Worm (Caenorhabditis elegans) whole organism, L2 larva: ENCODE data around the gene asm-1.

Source experiments
- C34F6.9 ChIP-seq: fragments of 150-350 bp; optimal IDR thresholded peaks from 2 replicates; lab custom pipeline; 2014; ENCODE audit warnings: missing biosample characterization, missing genetic modification characterization
- F13H6.1 ChIP-seq: sonication (generic microtip); optimal IDR thresholded peaks from 2 replicates; lab custom pipeline; 2016; ENCODE audit warnings: missing genetic modification characterization, missing compliant biosample characterization
- R02D3.7 ChIP-seq: fragments of 150-350 bp; optimal IDR thresholded peaks from 2 replicates; lab custom pipeline; 2014; ENCODE audit warnings: missing biosample characterization, missing genetic modification characterization
- Y55F3AM.14 ChIP-seq: fragments of 200-800 bp; sonication (Bioruptor generic); optimal IDR thresholded peaks from 2 replicates; lab custom pipeline; 2018; ENCODE audit warnings: mild to moderate bottlenecking, missing genetic modification characterization, missing compliant biosample characterization
- ZK546.5 ChIP-seq: sonication (generic microtip); optimal IDR thresholded peaks from 2 replicates; lab custom pipeline; 2017; ENCODE audit warnings: missing biosample characterization, missing genetic modification characterization
- alr-1 ChIP-seq: fragments of 150-350 bp; optimal IDR thresholded peaks from 2 replicates; lab custom pipeline; 2014; ENCODE audit warnings: missing biosample characterization, missing genetic modification characterization
- aly-2 ChIP-seq: fragments of 150-350 bp; optimal IDR thresholded peaks from 2 replicates; lab custom pipeline; 2014; ENCODE audit warnings: missing biosample characterization, missing genetic modification characterization
- blmp-1 ChIP-seq: sonication (generic microtip); optimal IDR thresholded peaks from 2 replicates; lab custom pipeline; 2017; ENCODE audit warnings: missing genetic modification characterization, mild to moderate bottlenecking, missing compliant biosample characterization, antibody characterized with exemption, moderate library complexity; ENCODE audit not compliant: insufficient read depth
- ceh-16 ChIP-seq: fragments of 150-350 bp; optimal IDR thresholded peaks from 2 replicates; lab custom pipeline; 2014; ENCODE audit warnings: missing biosample characterization, missing genetic modification characterization
- ceh-82 ChIP-seq: fragments of 150-350 bp; optimal IDR thresholded peaks from 2 replicates; lab custom pipeline; 2014; ENCODE audit warnings: missing biosample characterization, missing genetic modification characterization
- crh-2 ChIP-seq: sonication (generic microtip); optimal IDR thresholded peaks from 2 replicates; lab custom pipeline; 2017; ENCODE audit warnings: missing biosample characterization, missing genetic modification characterization
- dmd-4 ChIP-seq: sonication (generic microtip); optimal IDR thresholded peaks from 2 replicates; lab custom pipeline; 2017; ENCODE audit warnings: missing biosample characterization, missing genetic modification characterization
- egl-27 ChIP-seq: sonication (generic microtip); optimal IDR thresholded peaks from 3 replicates; lab custom pipeline; 2017; ENCODE audit warnings: missing biosample characterization, missing genetic modification reagents, missing genetic modification characterization
- fos-1 ChIP-seq: fragments of 150-350 bp; optimal IDR thresholded peaks from 2 replicates; lab custom pipeline; 2014; ENCODE audit warnings: missing biosample characterization, missing genetic modification characterization
- gmeb-1 ChIP-seq: fragments of 150-350 bp; optimal IDR thresholded peaks from 2 replicates; lab custom pipeline; 2014; ENCODE audit warnings: missing biosample characterization, missing genetic modification characterization
- lin-11 ChIP-seq: fragments of 150-350 bp; sonication (generic microtip); optimal IDR thresholded peaks from 2 replicates; lab custom pipeline; 2014; ENCODE audit warnings: missing biosample characterization, missing genetic modification characterization, inconsistent platforms, mixed read lengths
- lin-13 ChIP-seq: fragments of 150-350 bp; optimal IDR thresholded peaks from 2 replicates; lab custom pipeline; 2014; ENCODE audit warnings: missing biosample characterization, missing genetic modification reagents, missing genetic modification characterization
- lin-39 ChIP-seq: fragments of 150-350 bp; optimal IDR thresholded peaks from 2 replicates; lab custom pipeline; 2014; ENCODE audit warnings: missing biosample characterization, missing genetic modification reagents, missing genetic modification characterization
- lsy-2 ChIP-seq, 2 experiments: fragments of 150-350 bp in 1 of 2; sonication (generic microtip) in 1 of 2; optimal IDR thresholded peaks; 2 replicates each; lab custom pipeline; 2014 to 2017; ENCODE audit warnings: missing biosample characterization in 2 of 2, missing genetic modification characterization in 2 of 2
- mab-5 ChIP-seq: fragments of 150-350 bp; optimal IDR thresholded peaks from 2 replicates; lab custom pipeline; 2014; ENCODE audit warnings: missing biosample characterization, missing genetic modification characterization
- mbf-1 ChIP-seq: sonication (generic microtip); optimal IDR thresholded peaks from 2 replicates; lab custom pipeline; 2017; ENCODE audit warnings: missing biosample characterization, missing genetic modification characterization
- mdl-1 ChIP-seq, 2 experiments: fragments of 150-350 bp in 1 of 2; sonication (generic microtip) in 1 of 2; optimal IDR thresholded peaks; 2 replicates each; lab custom pipeline; 2017; ENCODE audit warnings: missing biosample characterization in 2 of 2, missing genetic modification characterization in 2 of 2
- nhr-10 ChIP-seq: sonication (generic microtip); optimal IDR thresholded peaks from 2 replicates; lab custom pipeline; 2017; ENCODE audit warnings: missing biosample characterization, missing genetic modification characterization
- nhr-11 ChIP-seq: fragments of 150-350 bp; optimal IDR thresholded peaks from 2 replicates; lab custom pipeline; 2014; ENCODE audit warnings: missing biosample characterization, missing genetic modification characterization
- nhr-12 ChIP-seq: fragments of 150-350 bp; optimal IDR thresholded peaks from 2 replicates; lab custom pipeline; 2014; ENCODE audit warnings: missing biosample characterization, missing genetic modification characterization
- nhr-129 ChIP-seq: fragments of 150-350 bp; optimal IDR thresholded peaks from 2 replicates; lab custom pipeline; 2014; ENCODE audit warnings: missing biosample characterization, missing genetic modification characterization
- nhr-21 ChIP-seq: fragments of 150-350 bp; optimal IDR thresholded peaks from 2 replicates; lab custom pipeline; 2014; ENCODE audit warnings: missing biosample characterization, missing genetic modification characterization
- nhr-237 ChIP-seq: fragments of 150-350 bp; optimal IDR thresholded peaks from 2 replicates; lab custom pipeline; 2014; ENCODE audit warnings: missing biosample characterization, missing genetic modification characterization
- nhr-25 ChIP-seq: fragments of 150-350 bp; sonication (generic microtip); optimal IDR thresholded peaks from 3 replicates; lab custom pipeline; 2014; ENCODE audit warnings: missing biosample characterization, missing genetic modification characterization
- nhr-6 ChIP-seq: fragments of 150-350 bp; optimal IDR thresholded peaks from 2 replicates; lab custom pipeline; 2014; ENCODE audit warnings: missing biosample characterization, missing genetic modification characterization
- nhr-77 ChIP-seq: fragments of 150-350 bp; optimal IDR thresholded peaks from 2 replicates; lab custom pipeline; 2014; ENCODE audit warnings: missing biosample characterization, missing genetic modification characterization
- peb-1 ChIP-seq: fragments of 150-350 bp; optimal IDR thresholded peaks from 2 replicates; lab custom pipeline; 2014; ENCODE audit warnings: missing biosample characterization, missing genetic modification characterization
- skn-1 ChIP-seq: sonication (generic microtip); optimal IDR thresholded peaks from 2 replicates; lab custom pipeline; 2017; ENCODE audit warnings: missing biosample characterization, missing genetic modification characterization
- sma-3 ChIP-seq: sonication (generic microtip); optimal IDR thresholded peaks from 2 replicates; lab custom pipeline; 2016; ENCODE audit warnings: missing genetic modification reagents, missing genetic modification characterization, missing compliant biosample characterization
- sma-9 ChIP-seq, 2 experiments: fragments of 150-350 bp in 1 of 2; sonication (generic microtip) in 1 of 2; optimal IDR thresholded peaks; 2 replicates each; lab custom pipeline; 2014 to 2016; ENCODE audit warnings: missing genetic modification characterization in 2 of 2, mild to moderate bottlenecking in 1 of 2, missing biosample characterization in 1 of 2, missing compliant biosample characterization in 1 of 2, missing genetic modification reagents in 1 of 2, moderate library complexity in 1 of 2
- snpc-4 ChIP-seq: fragments of 150-350 bp; optimal IDR thresholded peaks from 2 replicates; lab custom pipeline; 2014; ENCODE audit warnings: missing biosample characterization, missing genetic modification characterization
- unc-39 ChIP-seq: fragments of 150-350 bp; optimal IDR thresholded peaks from 2 replicates; lab custom pipeline; 2014; ENCODE audit warnings: missing biosample characterization, missing genetic modification characterization
- unc-55 ChIP-seq: fragments of 150-350 bp; sonication (generic microtip); optimal IDR thresholded peaks from 3 replicates; lab custom pipeline; 2014; ENCODE audit warnings: missing biosample characterization, missing genetic modification reagents, missing genetic modification characterization
- unc-62 ChIP-seq: fragments of 150-350 bp; optimal IDR thresholded peaks from 2 replicates; lab custom pipeline; 2014; ENCODE audit warnings: missing biosample characterization, missing genetic modification reagents, missing genetic modification characterization
- zag-1 ChIP-seq: fragments of 150-350 bp; optimal IDR thresholded peaks from 2 replicates; lab custom pipeline; 2014; ENCODE audit warnings: missing biosample characterization, missing genetic modification characterization
- ztf-1 ChIP-seq: fragments of 200-800 bp; sonication (Bioruptor generic); conservative IDR thresholded peaks from 2 replicates; pipeline ENCODE4 v1.3.6; 2022; ENCODE audit warnings: missing genetic modification characterization, missing compliant biosample characterization
- ztf-11 ChIP-seq: sonication (generic microtip); optimal IDR thresholded peaks from 2 replicates; lab custom pipeline; 2017; ENCODE audit warnings: missing biosample characterization, missing genetic modification characterization
- ztf-4 ChIP-seq: fragments of 150-350 bp; optimal IDR thresholded peaks from 2 replicates; lab custom pipeline; 2014; ENCODE audit warnings: missing biosample characterization, missing genetic modification characterization

Gene asm-1

ce11 chrII:6913309-6913708 lies 3.4 kb downstream of the asm-1 start, which contains the start of gene cyn-10:
cyn-10 (minus strand) TSS chrII:6913365.
- TF ChIP-seq alr-1 (tag; lab: Kevin White, UChicago) (no peak), mab-5 (no peak), unc-55 (GFP tag; lab: Kevin White, UChicago) (peak; percentile 70), C34F6.9 (tag; lab: Kevin White, UChicago) (peak; percentile 59), nhr-25 (no peak), nhr-12 (tag; lab: Kevin White, UChicago) (no peak), lsy-2 (tag; optimal IDR thresholded peaks at IDR 0.05; lab: Kevin White, UChicago) (peak; percentile 70 to 81), ZK546.5 (tag; lab: Kevin White, UChicago) (no peak), aly-2 (tag; lab: Kevin White, UChicago) (no peak), nhr-237 (tag; lab: Kevin White, UChicago) (no peak), nhr-6 (tag; lab: Kevin White, UChicago) (peak; percentile 57), nhr-11 (tag; lab: Kevin White, UChicago) (no peak), zag-1 (tag; lab: Kevin White, UChicago) (no peak), ztf-1 (GFP tag; lab: Robert Waterston, UW) (no peak), dmd-4 (tag; lab: Kevin White, UChicago) (no peak), Y55F3AM.14 (no peak), ztf-4 (tag; lab: Kevin White, UChicago) (no peak), ztf-11 (tag; lab: Kevin White, UChicago) (no peak), lin-39 (tag; lab: Kevin White, UChicago) (no peak), skn-1 (tag; lab: Kevin White, UChicago) (no peak), fos-1 (tag; lab: Kevin White, UChicago) (no peak), sma-9 (GFP tag; optimal IDR thresholded peaks at IDR 0.05; lab: Kevin White, UChicago) (peak; percentile 96), sma-9 (tag; optimal IDR thresholded peaks at IDR 0.05; lab: Kevin White, UChicago) (no peak), nhr-129 (peak; percentile 27), ceh-82 (tag; lab: Kevin White, UChicago) (no peak), unc-62 (GFP tag; lab: Kevin White, UChicago) (no peak), mbf-1 (tag; lab: Kevin White, UChicago) (no peak), blmp-1 (tag; lab: Kevin White, UChicago) (peak; percentile 7), mdl-1 (tag; optimal IDR thresholded peaks at IDR 0.05; lab: Kevin White, UChicago) (no peak), R02D3.7 (tag; lab: Kevin White, UChicago) (no peak), egl-27 (tag; lab: Kevin White, UChicago) (no peak), nhr-77 (tag; lab: Kevin White, UChicago) (no peak), lin-11 (tag; lab: Kevin White, UChicago) (no peak), gmeb-1 (peak; percentile 94), nhr-10 (tag; lab: Kevin White, UChicago) (no peak), unc-39 (tag; lab: Kevin White, UChicago) (no peak), F13H6.1 (peak; percentile 77), peb-1 (tag; lab: Kevin White, UChicago) (no peak), sma-3 (GFP tag; lab: Kevin White, UChicago) (peak; percentile 86), nhr-21 (tag; lab: Kevin White, UChicago) (peak; percentile 56), crh-2 (tag; lab: Kevin White, UChicago) (peak; percentile 50), lin-13 (GFP tag; lab: Kevin White, UChicago) (peak; percentile 65), snpc-4 (peak; percentile 49), ceh-16 (no peak)

ce11 chrII:6915875-6916274 lies 6.0 kb downstream of the asm-1 start, which contains the start of gene B0252.8:
B0252.8 (plus strand) TSS chrII:6916166.
- TF ChIP-seq unc-55 (GFP tag; lab: Kevin White, UChicago): peak; percentile 52
- peak; percentile 1 for TF ChIP-seq mab-5
- no peak for TF ChIP-seq skn-1 (tag; lab: Kevin White, UChicago)
- TF ChIP-seq C34F6.9 (tag; lab: Kevin White, UChicago): peak; percentile 2
